Fruit fly (Drosophila melanogaster): ENCODE data around the gene Naglu.
A peak's percentile ranks its signal among the peaks of the same experiment; 100 is the strongest.

Naglu gene

DNA sequence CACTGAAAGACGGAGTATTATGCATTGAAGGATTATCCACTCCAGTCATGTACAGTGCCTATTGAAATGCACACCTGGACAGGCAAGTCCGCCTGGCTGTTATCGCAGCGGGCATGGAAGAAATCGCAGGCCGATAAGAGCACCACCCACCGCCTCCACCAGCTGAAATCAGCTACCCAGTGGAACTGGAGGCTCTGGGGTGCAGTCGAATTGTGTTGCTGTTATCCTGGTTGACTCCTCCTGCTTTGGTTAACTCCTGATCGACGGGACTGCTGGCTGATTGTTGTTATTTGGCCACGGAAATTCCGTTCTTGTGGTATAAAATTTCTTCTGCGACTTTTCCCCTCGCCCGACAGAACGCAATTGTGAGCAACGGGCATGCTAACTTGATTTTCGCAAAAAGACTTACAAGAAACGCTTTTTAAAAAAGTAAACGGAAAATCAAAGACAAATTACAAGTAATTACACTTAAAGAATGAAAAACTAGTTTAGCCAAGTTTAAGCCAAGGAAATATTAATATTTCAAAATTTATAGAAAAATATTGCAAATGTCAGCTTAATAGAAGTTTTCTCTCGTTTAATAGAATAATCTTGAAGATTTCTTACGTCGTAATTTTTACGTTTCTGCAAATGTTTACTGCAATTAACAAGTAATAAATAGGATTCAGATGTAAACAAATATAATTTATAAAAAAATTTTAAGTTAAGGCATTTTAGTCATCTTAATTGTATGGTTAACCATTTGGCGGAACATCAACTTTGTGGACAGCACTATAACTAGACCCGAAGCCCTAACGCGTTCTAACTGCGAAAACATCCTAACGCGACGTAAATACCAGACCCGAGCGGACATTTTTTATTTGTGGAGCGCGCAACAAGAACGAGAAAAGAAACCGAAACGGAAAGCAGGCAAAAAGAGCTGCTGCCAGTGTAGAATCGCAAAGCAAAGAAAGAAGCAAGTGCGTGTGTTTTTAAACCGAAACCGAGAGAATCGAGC is 3.5 kb upstream of the Naglu start, which contains the start of the genes CG13398 and Akap200 (continued):
- TF ChIP-seq Vsx1 (GFP tag; optimal IDR thresholded peaks at IDR 0.05) (no peak), CG13624 (GFP tag; optimal IDR thresholded peaks at IDR 0.05) (no peak), CG18262 (tag; optimal IDR thresholded peaks at IDR 0.05) (peak; percentile 46), CG12299 (tag; optimal IDR thresholded peaks at IDR 0.05) (no peak), gcm (GFP tag; optimal IDR thresholded peaks at IDR 0.05) (no peak), exex (tag; optimal IDR thresholded peaks at IDR 0.05) (no peak), Dp (GFP tag; optimal IDR thresholded peaks at IDR 0.05) (peak; percentile 49), luna (GFP tag; optimal IDR thresholded peaks at IDR 0.05) (no peak), CG16815 (GFP tag; optimal IDR thresholded peaks at IDR 0.05) (peak; percentile 33), CG8944 (GFP tag; optimal IDR thresholded peaks at IDR 0.05) (no peak), corto (GFP tag; optimal IDR thresholded peaks at IDR 0.05) (no peak), CG4707 (GFP tag; optimal IDR thresholded peaks at IDR 0.05) (no peak), hth (optimal IDR thresholded peaks at IDR 0.05) (no peak), crp (GFP tag; optimal IDR thresholded peaks at IDR 0.05) (no peak), CG33557 (GFP tag; optimal IDR thresholded peaks at IDR 0.05) (peak; percentile 6)

DNA sequence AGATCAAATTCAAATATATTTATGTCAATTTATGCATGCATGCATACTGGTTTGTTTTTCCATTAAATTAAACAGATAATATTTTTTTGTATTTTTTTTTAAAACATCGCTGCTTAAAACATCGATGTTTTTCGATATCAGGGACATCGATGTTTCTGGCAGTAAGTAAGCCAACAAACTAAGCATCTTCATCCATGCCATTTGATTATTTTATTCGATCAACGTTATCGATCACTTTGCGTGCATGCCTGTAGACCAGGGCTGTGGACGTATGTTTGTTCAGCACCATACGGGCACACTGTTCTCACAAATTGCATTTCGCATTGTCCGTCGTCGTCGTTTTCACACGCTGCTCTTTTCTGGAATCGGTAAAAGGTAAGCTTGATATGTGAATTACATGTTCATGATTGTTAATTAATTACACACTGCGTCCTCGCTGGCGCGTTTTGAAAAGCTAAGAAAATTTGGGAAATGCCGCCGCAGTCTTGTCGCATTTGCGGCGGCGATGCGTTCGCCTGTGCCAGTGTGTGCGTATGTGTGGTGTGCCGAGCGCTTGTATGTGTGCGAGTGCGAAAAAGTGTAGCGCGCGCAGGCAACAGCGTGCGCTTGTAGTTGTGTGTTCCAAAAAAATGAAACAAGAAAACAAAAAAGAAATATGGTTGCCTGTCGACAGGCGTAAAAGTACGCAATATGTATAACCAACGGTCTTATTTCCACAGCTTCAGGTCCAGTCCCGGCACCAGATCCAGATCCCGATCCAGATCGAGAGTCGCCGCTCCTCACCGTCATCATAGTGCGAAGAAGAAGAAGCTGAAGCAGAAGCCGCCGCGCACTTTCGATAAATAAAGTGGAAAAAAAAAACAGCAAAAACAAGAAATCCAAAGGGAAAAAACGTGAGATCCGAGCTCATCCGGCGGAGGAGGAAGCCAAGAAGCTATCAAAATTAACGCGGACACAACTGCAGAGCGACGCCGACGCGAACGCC is 8.1 kb downstream of the Naglu start, which contains the start of gene emb:
Gene emb (plus strand): TSS at position 288 of the 985 bp plus-strand sequence.
- peak; percentile 7 to 76 for TF ChIP-seq bsh (GFP tag; optimal IDR thresholded peaks at IDR 0.05)
- TF ChIP-seq CG15514 (GFP tag; optimal IDR thresholded peaks at IDR 0.05), result peak; percentile 91
- TF ChIP-seq ind (GFP tag; optimal IDR thresholded peaks at IDR 0.05), result peak; percentile 37
- peak; percentile 19 for TF ChIP-seq psq (GFP tag; optimal IDR thresholded peaks at IDR 0.05)
- no peak for TF ChIP-seq CG2889 (GFP tag; IDR thresholded peaks at IDR 0.05)
- peak; percentile 42 for TF ChIP-seq CG13624 (GFP tag; optimal IDR thresholded peaks at IDR 0.05)
- TF ChIP-seq zf30C (GFP tag; optimal IDR thresholded peaks at IDR 0.05), result no peak
- TF ChIP-seq Med (GFP tag), result peak; percentile 93
- TF ChIP-seq CG17359 (tag; optimal IDR thresholded peaks at IDR 0.05), result peak; percentile 19
- TF ChIP-seq CG7357 (GFP tag; IDR thresholded peaks at IDR 0.05), result no peak
- TF ChIP-seq CG18599 (GFP tag; optimal IDR thresholded peaks at IDR 0.05), result no peak
- no peak for TF ChIP-seq salm (tag; optimal IDR thresholded peaks at IDR 0.05)
- peak; percentile 59 for TF ChIP-seq Antp (GFP tag; optimal IDR thresholded peaks at IDR 0.05)
- peak; percentile 68 for TF ChIP-seq ssp (GFP tag; IDR thresholded peaks at IDR 0.05)
- TF ChIP-seq sim (GFP tag; IDR thresholded peaks at IDR 0.05), result no peak
- TF ChIP-seq Fer2 (tag; optimal IDR thresholded peaks at IDR 0.05), result no peak
- no peak for TF ChIP-seq ab (GFP tag; optimal IDR thresholded peaks at IDR 0.05)
- peak; percentile 90 for TF ChIP-seq knrl (GFP tag; IDR thresholded peaks at IDR 0.05; ENCODE audit: partially characterized antibody)
- TF ChIP-seq trem (tag; optimal IDR thresholded peaks at IDR 0.05), result peak; percentile 68
- peak; percentile 18; the same call in 1 of the 2 replicates for TF ChIP-seq cas (GFP tag; IDR thresholded peaks at IDR 0.05)
- TF ChIP-seq crc (GFP tag; optimal IDR thresholded peaks at IDR 0.05), result no peak
- peak; percentile 69 for TF ChIP-seq MBD-R2 (GFP tag; IDR thresholded peaks at IDR 0.05)
- TF ChIP-seq toy (GFP tag; IDR thresholded peaks at IDR 0.05), result no peak
- no peak for TF ChIP-seq btn (GFP tag; optimal IDR thresholded peaks at IDR 0.05)
- no peak for TF ChIP-seq CG11696 (GFP tag; IDR thresholded peaks at IDR 0.05)
- TF ChIP-seq sens (GFP tag), result peak; percentile 88
- TF ChIP-seq Hr78 (GFP tag; optimal IDR thresholded peaks at IDR 0.05), result no peak
- TF ChIP-seq sd (tag; optimal IDR thresholded peaks at IDR 0.05), result no peak
- TF ChIP-seq CG1024 (GFP tag; IDR thresholded peaks at IDR 0.05), result no peak
- TF ChIP-seq pita (GFP tag; optimal IDR thresholded peaks at IDR 0.05), result no peak
- no peak for TF ChIP-seq Blimp-1 (GFP tag; optimal IDR thresholded peaks at IDR 0.05)

Data from whole organism, embryonic.